Worm (Caenorhabditis elegans) whole organism, late embryonic: ENCODE data around the gene aqp-3.

Source experiments
- che-1 ChIP-seq: sonication (generic microtip); optimal IDR thresholded peaks from 2 replicates; lab custom pipeline; 2016; ENCODE audit warnings: mild to moderate bottlenecking, missing genetic modification characterization, missing compliant biosample characterization
- lin-11 ChIP-seq: fragments of 200-800 bp; sonication (Bioruptor generic); optimal IDR thresholded peaks from 2 replicates; lab custom pipeline; 2018; ENCODE audit warnings: mild to moderate bottlenecking, missing genetic modification characterization, missing compliant biosample characterization
- nhr-11 ChIP-seq: fragments of 150-350 bp; optimal IDR thresholded peaks from 2 replicates; lab custom pipeline; 2014; ENCODE audit warnings: missing biosample characterization, missing genetic modification characterization
- npax-4 ChIP-seq: sonication (generic microtip); optimal IDR thresholded peaks from 2 replicates; lab custom pipeline; 2016; ENCODE audit warnings: missing genetic modification characterization, missing compliant biosample characterization
- odd-2 ChIP-seq: sonication (generic microtip); optimal IDR thresholded peaks from 2 replicates; lab custom pipeline; 2017; ENCODE audit warnings: antibody characterized with exemption, mild to moderate bottlenecking, missing genetic modification characterization, missing compliant biosample characterization
- pax-1 ChIP-seq: fragments of 150-350 bp; optimal IDR thresholded peaks from 2 replicates; lab custom pipeline; 2014; ENCODE audit warnings: missing biosample characterization, missing genetic modification characterization
- pha-4 ChIP-seq: fragments of 150-350 bp; optimal IDR thresholded peaks from 2 replicates; lab custom pipeline; 2018; ENCODE audit warnings: missing biosample characterization, missing genetic modification reagents, missing genetic modification characterization
- unc-42 ChIP-seq: sonication (generic microtip); optimal IDR thresholded peaks from 2 replicates; lab custom pipeline; 2016; ENCODE audit warnings: missing genotype, missing genetic modification characterization, missing compliant biosample characterization

- TF ChIP-seq nhr-11 (tag; lab: Kevin White, UChicago): no peak
- no peak for TF ChIP-seq pha-4 (tag; lab: Kevin White, UChicago)
- TF ChIP-seq odd-2 (tag; lab: Kevin White, UChicago): no peak
- no peak for TF ChIP-seq npax-4 (tag; lab: Kevin White, UChicago)
- no peak for TF ChIP-seq pax-1
- no peak for TF ChIP-seq lin-11 (tag; lab: Kevin White, UChicago)
- no peak for TF ChIP-seq che-1 (tag; lab: Kevin White, UChicago)
- no peak for TF ChIP-seq unc-42 (tag; lab: Kevin White, UChicago)
Measured at ce11 chrIV:10985568-10986035, 19.3 kb upstream of the aqp-3 start, which contains the start of gene cyb-2.1.
